Fruit fly (Drosophila melanogaster): Measurements from ENCODE around the gene CG14111.

Gene CG14111

DNA sequence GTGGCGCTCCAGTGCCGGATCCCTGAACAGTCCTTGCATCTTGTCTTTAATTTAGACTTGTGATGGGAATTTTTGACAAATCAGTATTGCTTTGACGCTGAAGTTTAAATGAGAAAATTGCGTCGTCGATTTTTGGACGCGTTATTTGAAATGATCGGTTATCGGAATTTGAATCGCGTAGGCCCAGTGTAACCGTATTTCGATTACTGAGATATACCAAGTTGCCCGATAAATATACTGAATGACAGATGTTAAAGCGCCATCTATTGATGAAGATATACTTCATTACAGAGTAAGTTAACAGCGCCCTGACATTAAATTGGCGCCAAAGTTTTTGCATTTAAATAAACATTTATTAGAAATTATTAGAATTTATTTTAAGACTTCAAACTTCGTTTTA, 12.1 kb downstream of the CG14111 start, which contains the start of gene Poc1:
TSS of gene Poc1 (minus strand) at position 173 of the 400 bp plus-strand sequence.
- TF ChIP-seq fd85E (GFP tag; optimal IDR thresholded peaks at IDR 0.05) (no peak), svp (GFP tag) (peak; percentile 22), Met (GFP tag; optimal IDR thresholded peaks at IDR 0.05) (no peak)

DNA sequence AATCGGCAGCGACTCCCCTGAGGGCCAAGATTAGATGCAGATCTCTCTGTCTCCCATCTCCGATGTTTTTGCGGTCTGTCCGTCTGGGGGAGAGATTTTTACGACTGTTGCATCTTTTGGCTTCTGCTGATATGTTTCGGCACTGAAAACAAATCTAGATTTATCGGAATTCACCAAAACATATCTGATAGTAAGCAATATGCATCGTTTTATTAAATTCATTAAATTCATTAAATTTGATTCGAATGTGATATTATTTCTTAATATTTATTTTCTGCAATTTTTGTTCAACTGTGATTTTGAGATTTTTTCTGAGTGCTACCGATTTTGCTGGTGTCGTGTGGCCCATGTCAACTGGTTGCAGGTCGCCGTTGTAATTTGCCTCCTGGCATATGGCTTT, 15.8 kb downstream of the CG14111 start:
- TF ChIP-seq cyc (GFP tag; optimal IDR thresholded peaks at IDR 0.05) (peak; percentile 55), CG6808 (GFP tag; optimal IDR thresholded peaks at IDR 0.05) (peak; percentile 28), CG8632 (GFP tag; optimal IDR thresholded peaks at IDR 0.05) (peak; percentile 51), CG6854 (GFP tag; optimal IDR thresholded peaks at IDR 0.05) (peak; percentile 19), CG3032 (tag; optimal IDR thresholded peaks at IDR 0.05) (no peak), Blimp-1 (GFP tag; optimal IDR thresholded peaks at IDR 0.05) (peak; percentile 11), topi (GFP tag; optimal IDR thresholded peaks at IDR 0.05) (peak; percentile 58), CG11902 (GFP tag; optimal IDR thresholded peaks at IDR 0.05) (peak; percentile 37), CG31627 (GFP tag; optimal IDR thresholded peaks at IDR 0.05) (peak; percentile 21), Eip78C (GFP tag) (peak; percentile 88), CG6792 (GFP tag; optimal IDR thresholded peaks at IDR 0.05) (peak; percentile 46), svp (GFP tag) (peak; percentile 74), acj6 (GFP tag; optimal IDR thresholded peaks at IDR 0.05) (peak; percentile 30), CG15336 (GFP tag; IDR thresholded peaks at IDR 0.05) (no peak), pdm3 (GFP tag; optimal IDR thresholded peaks at IDR 0.05) (no peak), CG8319 (GFP tag; optimal IDR thresholded peaks at IDR 0.05) (peak; percentile 21), CG34406 (GFP tag; optimal IDR thresholded peaks at IDR 0.05) (peak; percentile 59), spab (GFP tag; optimal IDR thresholded peaks at IDR 0.05) (peak; percentile 9), Smox (GFP tag; optimal IDR thresholded peaks at IDR 0.05) (peak; percentile 19), achi (GFP tag; optimal IDR thresholded peaks at IDR 0.05) (peak; percentile 29), CG16779 (tag; optimal IDR thresholded peaks at IDR 0.05) (no peak), lz (GFP tag; optimal IDR thresholded peaks at IDR 0.05) (peak; percentile 42), CG9139 (GFP tag; optimal IDR thresholded peaks at IDR 0.05) (no peak), Sox15 (GFP tag; optimal IDR thresholded peaks at IDR 0.05) (no peak)

DNA sequence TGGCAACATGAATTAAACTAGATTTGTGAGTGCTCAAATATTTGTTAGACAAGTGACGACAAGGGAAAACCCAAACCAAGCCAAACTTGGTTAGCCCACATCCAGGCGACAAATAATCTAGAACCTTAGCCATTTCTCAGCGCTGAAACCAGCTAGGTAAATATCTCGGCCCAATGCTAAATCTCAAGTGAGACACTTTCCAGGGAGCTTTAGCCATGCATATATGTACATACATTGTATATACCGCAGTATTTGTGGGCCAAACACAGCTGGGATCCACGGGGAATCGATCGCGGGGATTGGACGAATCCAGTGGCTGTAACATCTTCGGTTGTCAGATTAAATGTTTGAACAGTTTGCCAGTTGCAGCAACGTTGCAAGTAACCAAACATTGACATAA, 19.9 kb downstream of the CG14111 start:
- peak; percentile 72 for TF ChIP-seq fkh (GFP tag; optimal IDR thresholded peaks at IDR 0.05)
- TF ChIP-seq pdm3 (GFP tag; optimal IDR thresholded peaks at IDR 0.05) = no peak

DNA sequence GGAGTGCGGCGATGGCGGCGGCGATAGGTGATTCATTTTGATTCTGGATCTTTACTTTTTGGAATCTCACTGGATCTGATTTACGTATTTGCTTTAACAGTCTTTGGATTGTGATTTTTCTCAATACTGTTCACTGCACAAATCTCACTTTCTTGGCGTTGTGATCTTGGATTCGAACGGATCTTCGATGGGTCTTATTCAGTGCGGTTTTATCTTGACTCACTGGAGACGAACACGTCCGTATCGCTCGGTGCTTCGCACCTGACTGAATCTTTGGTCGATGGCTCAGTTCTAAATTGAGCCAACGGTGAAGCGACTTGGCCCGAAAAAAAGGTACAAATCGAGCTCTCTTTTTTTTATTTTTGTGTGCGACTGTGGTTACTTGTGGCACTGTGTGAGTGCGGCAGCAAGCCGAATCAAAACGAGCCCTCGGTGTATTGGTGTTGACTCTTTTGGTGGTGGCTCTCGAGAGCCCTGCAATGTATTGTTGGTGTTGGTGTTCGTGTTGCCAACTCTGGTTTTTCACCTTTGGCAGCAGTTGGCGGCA, 23.2 kb downstream of the CG14111 start, which contains the start of gene sens:
TSS of gene sens (minus strand) at position 254 of the 547 bp plus-strand sequence.
- TF ChIP-seq CG1621 (tag; optimal IDR thresholded peaks at IDR 0.05) (no peak), CG9139 (GFP tag; optimal IDR thresholded peaks at IDR 0.05) (peak; percentile 6), CG6163 (GFP tag; IDR thresholded peaks at IDR 0.05) (0 out of 3 replicates have a peak, but pooled peaks have one; percentile 40), Eip78C (GFP tag) (peak; percentile 13), lz (GFP tag; optimal IDR thresholded peaks at IDR 0.05) (no peak), CG15336 (GFP tag; IDR thresholded peaks at IDR 0.05) (no peak), CG11902 (GFP tag; optimal IDR thresholded peaks at IDR 0.05) (no peak), CG10631 (GFP tag; optimal IDR thresholded peaks at IDR 0.05) (no peak), ss (GFP tag; optimal IDR thresholded peaks at IDR 0.05) (peak; percentile 33 to 39), esn (GFP tag; optimal IDR thresholded peaks at IDR 0.05) (peak; percentile 35), CG6276 (GFP tag; optimal IDR thresholded peaks at IDR 0.05) (no peak), CG6854 (GFP tag; optimal IDR thresholded peaks at IDR 0.05) (peak; percentile 23), Ets21C (GFP tag; optimal IDR thresholded peaks at IDR 0.05) (no peak), CG6808 (GFP tag; optimal IDR thresholded peaks at IDR 0.05) (no peak), Sox102F (GFP tag; optimal IDR thresholded peaks at IDR 0.05) (peak; percentile 6), CG31627 (GFP tag; optimal IDR thresholded peaks at IDR 0.05) (no peak), topi (GFP tag; optimal IDR thresholded peaks at IDR 0.05) (peak; percentile 8), OdsH (GFP tag; optimal IDR thresholded peaks at IDR 0.05) (no peak), Eip93F (GFP tag; optimal IDR thresholded peaks at IDR 0.05) (no peak), fkh (GFP tag; optimal IDR thresholded peaks at IDR 0.05) (peak; percentile 16), Met (GFP tag; optimal IDR thresholded peaks at IDR 0.05) (no peak), CG32006 (GFP tag; optimal IDR thresholded peaks at IDR 0.05) (no peak)

All from whole organism, prepupa.